Fruit fly (Drosophila melanogaster): Measurements from ENCODE around the gene CG18764.

Gene CG18764

DNA sequence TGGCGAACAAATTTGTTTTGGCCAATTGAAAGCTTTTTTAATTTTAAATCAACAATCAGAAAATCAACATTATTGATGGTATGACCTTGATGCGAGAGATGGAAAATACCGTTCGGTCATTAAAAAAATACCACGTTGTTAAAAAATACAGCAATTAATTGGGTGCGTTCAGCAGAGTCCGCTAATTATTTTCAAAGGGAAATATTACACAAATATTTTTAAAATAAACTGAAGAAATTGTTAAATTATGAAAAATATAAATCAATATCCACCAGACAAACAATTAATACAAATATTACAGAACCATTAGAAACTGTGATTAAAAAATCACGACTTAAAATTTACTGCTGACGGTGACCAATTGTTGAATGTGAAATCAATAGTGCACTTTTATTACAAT is 51.3 kb downstream of the CG18764 start, which contains the start of gene CG18476 (continued):
- no peak for TF ChIP-seq prd (optimal IDR thresholded peaks at IDR 0.05)
- TF ChIP-seq prd (GFP tag; IDR thresholded peaks at IDR 0.05) = peak; percentile 96
- peak; percentile 90 for TF ChIP-seq CG2199 (GFP tag; IDR thresholded peaks at IDR 0.05)
- TF ChIP-seq ftz-f1 (GFP tag; optimal IDR thresholded peaks at IDR 0.05) = peak; percentile 54
- no peak for TF ChIP-seq abd-A (tag; optimal IDR thresholded peaks at IDR 0.05)
- peak; percentile 87 for TF ChIP-seq CG18764 (GFP tag; optimal IDR thresholded peaks at IDR 0.05)
- peak; percentile 60 for TF ChIP-seq CG7928 (GFP tag; optimal IDR thresholded peaks at IDR 0.05)
- no peak for TF ChIP-seq crc (GFP tag; optimal IDR thresholded peaks at IDR 0.05)
- peak; percentile 81 for TF ChIP-seq run (tag; optimal IDR thresholded peaks at IDR 0.05)
- peak; percentile 95 for TF ChIP-seq CG13424 (tag; optimal IDR thresholded peaks at IDR 0.05)
- TF ChIP-seq scrt (GFP tag; optimal IDR thresholded peaks at IDR 0.05) = peak; percentile 85
- peak; percentile 48 for TF ChIP-seq CG17186 (GFP tag; optimal IDR thresholded peaks at IDR 0.05)
- peak; percentile 91 for TF ChIP-seq CG3847 (GFP tag; IDR thresholded peaks at IDR 0.05)
- TF ChIP-seq z (GFP tag; IDR thresholded peaks at IDR 0.05) = no peak
- TF ChIP-seq CG10209 (GFP tag; optimal IDR thresholded peaks at IDR 0.05) = peak; percentile 89
- peak; percentile 92 for TF ChIP-seq CG2120 (GFP tag; optimal IDR thresholded peaks at IDR 0.05)
- TF ChIP-seq unc-4 (GFP tag; IDR thresholded peaks at IDR 0.05; ENCODE audit: partially characterized antibody) = no peak
- peak; percentile 75 for TF ChIP-seq CG4328 (GFP tag; optimal IDR thresholded peaks at IDR 0.05)
- TF ChIP-seq Stat92E (GFP tag; optimal IDR thresholded peaks at IDR 0.05) = peak in 1 of 3 experiments; percentile 50
- TF ChIP-seq CG6689 (GFP tag; IDR thresholded peaks at IDR 0.05) = peak; percentile 94
- TF ChIP-seq Meics (GFP tag; optimal IDR thresholded peaks at IDR 0.05) = peak; percentile 90
- TF ChIP-seq CG32772 (GFP tag; IDR thresholded peaks at IDR 0.05) = peak; percentile 92
- TF ChIP-seq TFAM (GFP tag; optimal IDR thresholded peaks at IDR 0.05) = no peak
- no peak for TF ChIP-seq CG4282 (GFP tag; optimal IDR thresholded peaks at IDR 0.05)
- peak; percentile 92 for TF ChIP-seq ken (GFP tag; IDR thresholded peaks at IDR 0.05)
- TF ChIP-seq CG17912 (GFP tag; optimal IDR thresholded peaks at IDR 0.05) = peak; percentile 56
- no peak for TF ChIP-seq CG6791 (GFP tag; IDR thresholded peaks at IDR 0.05; ENCODE audit: partially characterized antibody)
- no peak for TF ChIP-seq pb (GFP tag; optimal IDR thresholded peaks at IDR 0.05)
- peak; percentile 90 for TF ChIP-seq MBD-R2 (GFP tag; IDR thresholded peaks at IDR 0.05)
- TF ChIP-seq dimm (GFP tag; IDR thresholded peaks at IDR 0.05) = peak; percentile 58
- TF ChIP-seq zfh1 (GFP tag; IDR thresholded peaks at IDR 0.05) = peak; percentile 94
- TF ChIP-seq CG12942 (GFP tag; optimal IDR thresholded peaks at IDR 0.05) = peak; percentile 77
- no peak; the same call in 1 of the 2 replicates for TF ChIP-seq Scr (GFP tag; IDR thresholded peaks at IDR 0.05; ENCODE audit: partially characterized antibody)
- peak; percentile 77 for TF ChIP-seq CG5245 (GFP tag; optimal IDR thresholded peaks at IDR 0.05)
- no peak for TF ChIP-seq pan (optimal IDR thresholded peaks at IDR 0.05)
- TF ChIP-seq pan (GFP tag; optimal IDR thresholded peaks at IDR 0.05 in 1 of 2, IDR thresholded peaks at IDR 0.05 in 1 of 2) = peak in 1 of 2 experiments; percentile 97
- peak; percentile 80 for TF ChIP-seq ssp (GFP tag; IDR thresholded peaks at IDR 0.05)
- TF ChIP-seq CG10366 (GFP tag; IDR thresholded peaks at IDR 0.05) = peak; percentile 93
- peak; percentile 94 for TF ChIP-seq tgo (GFP tag; IDR thresholded peaks at IDR 0.05)
- TF ChIP-seq CG4854 (GFP tag; optimal IDR thresholded peaks at IDR 0.05) = peak; percentile 67
- no peak for TF ChIP-seq hb (GFP tag; IDR thresholded peaks at IDR 0.05; ENCODE audit: partially characterized antibody)
- TF ChIP-seq nmo (GFP tag; optimal IDR thresholded peaks at IDR 0.05) = peak; percentile 97
- TF ChIP-seq org-1 (GFP tag; optimal IDR thresholded peaks at IDR 0.05) = peak; percentile 69
- TF ChIP-seq CG7271 (tag; optimal IDR thresholded peaks at IDR 0.05) = peak; percentile 84
- peak; percentile 64 for TF ChIP-seq CG18011 (GFP tag; optimal IDR thresholded peaks at IDR 0.05)
- peak; percentile 87 for TF ChIP-seq lilli (GFP tag; optimal IDR thresholded peaks at IDR 0.05)
- TF ChIP-seq CG10147 (GFP tag; optimal IDR thresholded peaks at IDR 0.05) = peak; percentile 95
- TF ChIP-seq CG1233 (GFP tag; optimal IDR thresholded peaks at IDR 0.05) = peak; percentile 91
- TF ChIP-seq Mrtf (GFP tag; IDR thresholded peaks at IDR 0.05) = peak; percentile 93
- TF ChIP-seq her (GFP tag; optimal IDR thresholded peaks at IDR 0.05) = no peak
- no peak for TF ChIP-seq CG7745 (tag; optimal IDR thresholded peaks at IDR 0.05)
